Fruit fly (Drosophila melanogaster) whole organism, embryonic: ENCODE results near the gene MRG15.

Source experiments
- Antp ChIP-seq: fragments of 200-800 bp; sonication (Bioruptor generic); optimal IDR thresholded peaks from 3 replicates; lab custom pipeline; 2016; ENCODE audit warnings: missing biosample characterization, missing genetic modification characterization
- Asciz ChIP-seq: fragments of 200-800 bp; sonication (Bioruptor generic); optimal IDR thresholded peaks from 2 replicates; lab custom pipeline; 2017; ENCODE audit warnings: missing biosample characterization, mild to moderate bottlenecking, missing genetic modification characterization, missing genetic modification reagents
- Atf3 ChIP-seq: fragments of 200-800 bp; sonication (Bioruptor generic); optimal IDR thresholded peaks from 3 replicates; lab custom pipeline; 2016; ENCODE audit warnings: missing biosample characterization, missing genetic modification characterization
- B-H1 ChIP-seq: fragments of 200-800 bp; sonication (Bioruptor generic); IDR thresholded peaks from 3 replicates; pipeline ENCODE4 v1.3.6; 2022; ENCODE audit warnings: missing biosample characterization, missing genetic modification characterization
- Bdp1 ChIP-seq: fragments of 200-800 bp; sonication (Bioruptor generic); optimal IDR thresholded peaks from 3 replicates; lab custom pipeline; 2016; ENCODE audit warnings: missing biosample characterization, missing genetic modification characterization
- C15 ChIP-seq: fragments of 200-800 bp; sonication (Bioruptor generic); IDR thresholded peaks from 3 replicates; pipeline ENCODE4 v1.3.6; 2022; ENCODE audit warnings: missing biosample characterization, missing genetic modification characterization
- CG10431 ChIP-seq: fragments of 200-800 bp; sonication (Bioruptor generic); optimal IDR thresholded peaks from 3 replicates; lab custom pipeline; 2018; ENCODE audit warnings: missing biosample characterization, mild to moderate bottlenecking, missing genetic modification characterization
- CG10462 ChIP-seq: fragments of 200-800 bp; sonication (Bioruptor generic); optimal IDR thresholded peaks from 2 replicates; lab custom pipeline; 2016; ENCODE audit warnings: missing biosample characterization, missing genetic modification characterization
- CG12744 ChIP-seq: fragments of 200-800 bp; sonication (Bioruptor generic); optimal IDR thresholded peaks from 2 replicates; lab custom pipeline; 2016; ENCODE audit warnings: missing biosample characterization, missing genetic modification characterization
- CG12942 ChIP-seq: fragments of 200-800 bp; sonication (Bioruptor generic); optimal IDR thresholded peaks from 3 replicates; lab custom pipeline; 2016; ENCODE audit warnings: missing biosample characterization, missing genetic modification characterization
- CG1647 ChIP-seq: fragments of 200-800 bp; sonication (Bioruptor generic); optimal IDR thresholded peaks from 3 replicates; lab custom pipeline; 2016; ENCODE audit warnings: missing biosample characterization, missing genetic modification characterization
- CG17186 ChIP-seq: fragments of 200-800 bp; sonication (Bioruptor generic); optimal IDR thresholded peaks from 3 replicates; lab custom pipeline; 2017; ENCODE audit warnings: missing biosample characterization, missing genetic modification reagents, missing genetic modification characterization
- CG17612 ChIP-seq: fragments of 200-800 bp; sonication (Bioruptor generic); IDR thresholded peaks from 2 replicates; pipeline ENCODE4 v1.3.6; 2022; ENCODE audit warnings: missing biosample characterization, missing genetic modification characterization
- CG17802 ChIP-seq: fragments of 200-800 bp; sonication (Bioruptor generic); optimal IDR thresholded peaks from 2 replicates; lab custom pipeline; 2018; ENCODE audit warnings: missing biosample characterization, mild to moderate bottlenecking, missing genetic modification characterization, moderate library complexity
- CG18619 ChIP-seq: fragments of 200-800 bp; sonication (Bioruptor generic); optimal IDR thresholded peaks from 3 replicates; lab custom pipeline; 2017; ENCODE audit warnings: missing biosample characterization, mild to moderate bottlenecking, missing genetic modification characterization
- CG2712 ChIP-seq: fragments of 200-800 bp; optimal IDR thresholded peaks from 3 replicates; lab custom pipeline; 2019; ENCODE audit warnings: missing biosample characterization, mild to moderate bottlenecking, missing genetic modification characterization, moderate library complexity
- CG31224 ChIP-seq: fragments of 200-800 bp; sonication (Bioruptor generic); IDR thresholded peaks from 2 replicates; pipeline ENCODE4 v1.3.6; 2022; ENCODE audit warnings: missing biosample characterization, missing genetic modification characterization
- CG33213 ChIP-seq: fragments of 200-800 bp; sonication (Bioruptor generic); optimal IDR thresholded peaks from 3 replicates; lab custom pipeline; 2016; ENCODE audit warnings: missing biosample characterization, missing genetic modification characterization
- CG34224 ChIP-seq: fragments of 200-800 bp; sonication (Bioruptor generic); IDR thresholded peaks from 3 replicates; pipeline ENCODE4 v1.3.6; 2022; ENCODE audit warnings: missing biosample characterization, missing genetic modification characterization; ENCODE audit not compliant: partially characterized antibody
- CG7271 ChIP-seq: fragments of 200-800 bp; sonication (Bioruptor generic); optimal IDR thresholded peaks from 2 replicates; lab custom pipeline; 2018; ENCODE audit warnings: missing biosample characterization, mild to moderate bottlenecking, missing genetic modification characterization, moderate library complexity
- CG7745 ChIP-seq: fragments of 200-800 bp; sonication (Bioruptor generic); optimal IDR thresholded peaks from 2 replicates; lab custom pipeline; 2018; ENCODE audit warnings: missing biosample characterization, mild to moderate bottlenecking, missing genetic modification characterization, moderate library complexity
- CG8290 ChIP-seq, 3 experiments: fragments of 200-800 bp; sonication (Bioruptor generic); optimal IDR thresholded peaks; 2 replicates each; lab custom pipeline; 2016 to 2019; ENCODE audit warnings: missing biosample characterization in 3 of 3, missing genetic modification characterization in 3 of 3, mild to moderate bottlenecking in 2 of 3, moderate library complexity in 1 of 3
- D19A ChIP-seq: fragments of 200-800 bp; optimal IDR thresholded peaks from 3 replicates; lab custom pipeline; 2019; ENCODE audit warnings: missing biosample characterization, mild to moderate bottlenecking, missing genetic modification characterization, moderate library complexity
- Doc3 ChIP-seq: fragments of 200-800 bp; sonication (Bioruptor generic); IDR thresholded peaks from 3 replicates; pipeline ENCODE4 v1.3.6; 2022; ENCODE audit warnings: missing biosample characterization, missing genetic modification characterization; ENCODE audit not compliant: partially characterized antibody
- Dref ChIP-seq: fragments of 200-800 bp; sonication (Bioruptor generic); IDR thresholded peaks from 2 replicates; pipeline ENCODE4 v1.3.6; 2022; ENCODE audit warnings: missing biosample characterization, missing genetic modification characterization
- H15 ChIP-seq: fragments of 200-800 bp; sonication (Bioruptor generic); IDR thresholded peaks from 3 replicates; pipeline ENCODE4 v1.3.6; 2022; ENCODE audit warnings: missing biosample characterization, missing genetic modification characterization
- HLHmδ ChIP-seq: fragments of 200-800 bp; sonication (Bioruptor generic); optimal IDR thresholded peaks from 2 replicates; lab custom pipeline; 2018; ENCODE audit warnings: missing biosample characterization, mild to moderate bottlenecking, missing genetic modification characterization, moderate library complexity
- Kr ChIP-seq: fragments of 200-800 bp; sonication (Bioruptor generic); optimal IDR thresholded peaks from 2 replicates; lab custom pipeline; 2017; ENCODE audit warnings: missing biosample characterization, mild to moderate bottlenecking, missing genetic modification characterization
- Lhr ChIP-seq: fragments of 200-800 bp; sonication (Bioruptor generic); optimal IDR thresholded peaks from 3 replicates; lab custom pipeline; 2017; ENCODE audit warnings: mild to moderate bottlenecking, missing biosample characterization, missing genetic modification reagents, missing genetic modification characterization
- NFAT ChIP-seq: fragments of 200-800 bp; sonication (Bioruptor generic); IDR thresholded peaks from 2 replicates; pipeline ENCODE4 v1.3.6; 2022; ENCODE audit warnings: missing biosample characterization, missing genetic modification characterization
- Nf-YA ChIP-seq: fragments of 200-800 bp; sonication (Bioruptor generic); IDR thresholded peaks from 2 replicates; pipeline ENCODE4 v1.3.6; 2022; ENCODE audit warnings: missing biosample characterization, missing genetic modification characterization
- Sox100B ChIP-seq: fragments of 200-800 bp; sonication (Bioruptor generic); optimal IDR thresholded peaks from 3 replicates; lab custom pipeline; 2018; ENCODE audit warnings: missing biosample characterization, mild to moderate bottlenecking, missing genetic modification characterization
- ab ChIP-seq: fragments of 200-800 bp; sonication (Bioruptor generic); optimal IDR thresholded peaks from 2 replicates; lab custom pipeline; 2016; ENCODE audit warnings: missing biosample characterization, missing genetic modification characterization
- chm ChIP-seq: fragments of 200-800 bp; sonication (Bioruptor generic); IDR thresholded peaks from 2 replicates; pipeline ENCODE4 v1.3.6; 2022; ENCODE audit warnings: missing biosample characterization, missing genetic modification characterization
- dati ChIP-seq: fragments of 200-800 bp; sonication (Bioruptor generic); IDR thresholded peaks from 2 replicates; pipeline ENCODE4 v1.3.6; 2022; ENCODE audit warnings: missing biosample characterization, missing genetic modification characterization
- dimm ChIP-seq: fragments of 200-800 bp; sonication (Bioruptor generic); IDR thresholded peaks from 2 replicates; pipeline ENCODE4 v1.3.6; 2022; ENCODE audit warnings: missing biosample characterization, missing genetic modification characterization
- en ChIP-seq: fragments of 200-800 bp; sonication (Bioruptor generic); optimal IDR thresholded peaks from 2 replicates; lab custom pipeline; 2016; ENCODE audit warnings: missing biosample characterization, missing genetic modification characterization
- fd102C ChIP-seq: fragments of 200-800 bp; sonication (Bioruptor generic); optimal IDR thresholded peaks from 2 replicates; lab custom pipeline; 2018; ENCODE audit warnings: missing biosample characterization, mild to moderate bottlenecking, missing genetic modification characterization, moderate library complexity
- gsb ChIP-seq: fragments of 200-800 bp; sonication (Bioruptor generic); IDR thresholded peaks from 2 replicates; pipeline ENCODE4 v1.3.6; 2022; ENCODE audit warnings: missing biosample characterization, missing genetic modification characterization
- jumu ChIP-seq: fragments of 200-800 bp; sonication (Bioruptor generic); optimal IDR thresholded peaks from 3 replicates; lab custom pipeline; 2016; ENCODE audit warnings: missing biosample characterization, missing genetic modification characterization
- kay ChIP-seq: fragments of 200-800 bp; sonication (Bioruptor generic); optimal IDR thresholded peaks from 2 replicates; lab custom pipeline; 2016; ENCODE audit warnings: missing biosample characterization, missing genetic modification characterization
- klu ChIP-seq: fragments of 200-800 bp; sonication (Bioruptor generic); IDR thresholded peaks from 2 replicates; pipeline ENCODE4 v1.3.6; 2022; ENCODE audit warnings: missing biosample characterization, missing genetic modification characterization
- org-1 ChIP-seq: fragments of 200-800 bp; sonication (Bioruptor generic); optimal IDR thresholded peaks from 2 replicates; lab custom pipeline; 2017; ENCODE audit warnings: missing biosample characterization, missing genetic modification characterization
- pb ChIP-seq: fragments of 200-800 bp; sonication (Bioruptor generic); optimal IDR thresholded peaks from 3 replicates; lab custom pipeline; 2016; ENCODE audit warnings: missing biosample characterization, missing genetic modification characterization
- sd ChIP-seq: fragments of 200-800 bp; sonication (Bioruptor generic); optimal IDR thresholded peaks from 3 replicates; lab custom pipeline; 2018; ENCODE audit warnings: missing biosample characterization, mild to moderate bottlenecking, missing genetic modification characterization, moderate library complexity
- sens-2 ChIP-seq: fragments of 200-800 bp; sonication (Bioruptor generic); IDR thresholded peaks from 2 replicates; pipeline ENCODE4 v1.3.6; 2022; ENCODE audit warnings: missing biosample characterization, missing genetic modification characterization
- seq ChIP-seq: fragments of 200-800 bp; sonication (Bioruptor generic); IDR thresholded peaks from 2 replicates; pipeline ENCODE4 v1.3.6; 2022; ENCODE audit warnings: missing biosample characterization, missing genetic modification characterization
- slou ChIP-seq: fragments of 200-800 bp; sonication (Bioruptor generic); optimal IDR thresholded peaks from 3 replicates; lab custom pipeline; 2016; ENCODE audit warnings: missing biosample characterization, missing genetic modification characterization
- sqz ChIP-seq: fragments of 200-800 bp; sonication (Bioruptor generic); optimal IDR thresholded peaks from 3 replicates; lab custom pipeline; 2018; ENCODE audit warnings: missing biosample characterization, mild to moderate bottlenecking, missing genetic modification characterization
- unpg ChIP-seq: fragments of 200-800 bp; sonication (Bioruptor generic); optimal IDR thresholded peaks from 3 replicates; lab custom pipeline; 2018; ENCODE audit warnings: missing biosample characterization, mild to moderate bottlenecking, missing genetic modification characterization, moderate library complexity
- zfh2 ChIP-seq: fragments of 200-800 bp; sonication (Bioruptor generic); optimal IDR thresholded peaks from 2 replicates; lab custom pipeline; 2016; ENCODE audit warnings: missing biosample characterization, missing genetic modification characterization

Gene MRG15

dm6 chr3R:15265406-15266040 is 12.4 kb downstream of the MRG15 start, which contains the start of gene ATPsynO (continued):
- TF ChIP-seq dati = no peak
- no peak for TF ChIP-seq chm (GFP tag; lab: Robert Waterston, UW)
- TF ChIP-seq Antp (GFP tag; lab: Kevin White, UChicago) = no peak
- no peak for TF ChIP-seq CG10462
- TF ChIP-seq sd (tag; lab: Kevin White, UChicago) = no peak
- no peak for TF ChIP-seq CG12744 (GFP tag; lab: Kevin White, UChicago)
- TF ChIP-seq CG31224 (GFP tag; lab: Robert Waterston, UW) = no peak
- no peak for TF ChIP-seq en (GFP tag; lab: Kevin White, UChicago)
- TF ChIP-seq fd102C = no peak
- TF ChIP-seq D19A (tag; lab: Kevin White, UChicago) = no peak
- peak; percentile 71 for TF ChIP-seq sens-2 (GFP tag; lab: Robert Waterston, UW)
- TF ChIP-seq CG17612 (GFP tag; lab: Robert Waterston, UW) = no peak
- TF ChIP-seq pb (GFP tag; lab: Kevin White, UChicago) = no peak
- TF ChIP-seq CG17186 (GFP tag; lab: Kevin White, UChicago) = peak; percentile 15
- no peak for TF ChIP-seq gsb (GFP tag; lab: Robert Waterston, UW)
- no peak for TF ChIP-seq sqz (GFP tag; lab: Kevin White, UChicago)
- TF ChIP-seq CG17802 (tag; lab: Kevin White, UChicago) = no peak
- TF ChIP-seq klu = no peak
- no peak for TF ChIP-seq CG10431
- TF ChIP-seq C15 (GFP tag; lab: Robert Waterston, UW) = no peak
- no peak for TF ChIP-seq CG34224
- TF ChIP-seq Asciz = no peak
- no peak for TF ChIP-seq kay (GFP tag; lab: Kevin White, UChicago)
- TF ChIP-seq Atf3 (GFP tag; lab: Kevin White, UChicago) = no peak
- peak; percentile 12 for TF ChIP-seq CG7271 (tag; lab: Kevin White, UChicago)
- peak; percentile 35 for TF ChIP-seq CG33213 (GFP tag; lab: Kevin White, UChicago)
- no peak for TF ChIP-seq seq (GFP tag; lab: Robert Waterston, UW)
- TF ChIP-seq Kr = no peak
- TF ChIP-seq CG7745 (tag; lab: Kevin White, UChicago) = no peak
- no peak for TF ChIP-seq Doc3 (GFP tag; lab: Robert Waterston, UW)
- no peak for TF ChIP-seq CG12942
- peak; percentile 85 for TF ChIP-seq Dref (GFP tag; lab: Robert Waterston, UW)
- TF ChIP-seq dimm (GFP tag; lab: Robert Waterston, UW) = no peak
- TF ChIP-seq H15 (GFP tag; lab: Robert Waterston, UW) = no peak
- TF ChIP-seq CG18619 (GFP tag; lab: Kevin White, UChicago) = no peak
- no peak for TF ChIP-seq NFAT (GFP tag; lab: Robert Waterston, UW)
- TF ChIP-seq Nf-YA (GFP tag; lab: Robert Waterston, UW) = no peak
- TF ChIP-seq Sox100B (GFP tag; lab: Kevin White, UChicago) = no peak
- no peak for TF ChIP-seq slou (GFP tag; lab: Kevin White, UChicago)
- no peak for TF ChIP-seq CG1647
- no peak for TF ChIP-seq CG8290 (GFP tag; optimal IDR thresholded peaks at IDR 0.05; lab: Kevin White, UChicago)
- no peak for TF ChIP-seq CG8290 (tag; optimal IDR thresholded peaks at IDR 0.05; lab: Kevin White, UChicago)
- no peak for TF ChIP-seq org-1 (GFP tag; lab: Kevin White, UChicago)
- no peak for TF ChIP-seq zfh2 (GFP tag; lab: Kevin White, UChicago)
- no peak for TF ChIP-seq Lhr (GFP tag; lab: Kevin White, UChicago)
- TF ChIP-seq HLHmδ = no peak
- no peak for TF ChIP-seq B-H1 (GFP tag; lab: Robert Waterston, UW)
- no peak for TF ChIP-seq unpg (GFP tag; lab: Kevin White, UChicago)
- no peak for TF ChIP-seq ab (GFP tag; lab: Kevin White, UChicago)
- TF ChIP-seq CG2712 (tag; lab: Kevin White, UChicago) = peak; percentile 59
- TF ChIP-seq Bdp1 (GFP tag; lab: Kevin White, UChicago) = no peak
- TF ChIP-seq jumu = no peak
